Worm (Caenorhabditis elegans) whole organism, L4 larva: ENCODE results near the gene srw-97.

Experiments
- ama-1 ChIP-seq: fragments of 150-350 bp; optimal IDR thresholded peaks from 2 replicates; lab custom pipeline; 2014; ENCODE audit warnings: inconsistent platforms, mixed read lengths
- daf-16 ChIP-seq, 3 experiments: sonication (generic microtip); optimal IDR thresholded peaks; 2 replicates each; lab custom pipeline; 2016 to 2017; ENCODE audit warnings: missing genetic modification characterization in 3 of 3, missing genetic modification reagents in 3 of 3, mild to moderate bottlenecking in 2 of 3, missing compliant biosample characterization in 2 of 3, missing biosample characterization in 1 of 3, moderate library complexity in 1 of 3
- fkh-10 ChIP-seq: fragments of 150-350 bp; optimal IDR thresholded peaks from 2 replicates; lab custom pipeline; 2014; ENCODE audit warnings: missing biosample characterization, missing genetic modification reagents, missing genetic modification characterization
- pqm-1 ChIP-seq: sonication (generic microtip); optimal IDR thresholded peaks from 2 replicates; lab custom pipeline; 2017; ENCODE audit warnings: missing biosample characterization, missing genetic modification characterization
- set-16 ChIP-seq: fragments of 200-800 bp; sonication (Bioruptor generic); IDR thresholded peaks from 2 replicates; pipeline ENCODE4 v1.3.6; 2022; ENCODE audit warnings: missing genetic modification reagents, missing genetic modification characterization, missing compliant biosample characterization
- unc-62 ChIP-seq, 3 experiments: fragments of 150-350 bp in 1 of 3; sonication (generic microtip); optimal IDR thresholded peaks in 2 of 3; peaks in 1 of 3; 1 replicate in 1 of 3; 2 replicates in 2 of 3; lab custom pipeline; 2014 to 2017; ENCODE audit warnings: missing biosample characterization in 3 of 3, missing genetic modification characterization in 3 of 3, missing genetic modification reagents in 3 of 3, missing genotype in 1 of 3

DNA sequence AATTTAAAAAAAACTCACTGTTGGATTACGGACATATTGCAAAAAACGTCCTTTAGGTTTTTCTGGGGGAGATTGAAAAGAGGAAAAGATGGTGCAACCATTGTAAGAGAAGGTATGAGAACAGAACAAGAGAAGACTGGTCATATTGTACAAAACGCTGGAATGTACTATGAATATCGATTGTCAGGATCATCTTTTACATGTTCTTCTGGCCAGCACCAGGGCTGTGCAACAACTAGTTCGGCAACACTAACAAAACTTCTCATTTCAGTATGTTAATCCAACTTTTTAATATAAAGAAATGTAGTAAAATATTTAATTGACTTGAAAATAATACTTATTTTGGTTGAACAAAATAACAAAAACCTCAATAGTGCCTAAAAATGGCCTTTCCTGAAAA lies 34.5 kb upstream of the srw-97 start, which contains the start of gene fbxb-47:
- no peak for TF ChIP-seq fkh-10
- TF ChIP-seq set-16 (GFP tag; lab: Robert Waterston, UW), result no peak
- TF ChIP-seq pqm-1, result no peak
- no peak for TF ChIP-seq ama-1 (lab: Kevin White, UChicago)
- no peak for TF ChIP-seq unc-62 (GFP tag; optimal IDR thresholded peaks at IDR 0.05 in 1 of 2; lab: Kevin White, UChicago)
- no peak for TF ChIP-seq unc-62 (tag; optimal IDR thresholded peaks at IDR 0.05; lab: Kevin White, UChicago)
- TF ChIP-seq daf-16 (GFP tag; optimal IDR thresholded peaks at IDR 0.05; lab: Kevin White, UChicago), result no peak
- no peak for TF ChIP-seq daf-16 (tag; optimal IDR thresholded peaks at IDR 0.05; lab: Kevin White, UChicago)
